Worm (Caenorhabditis elegans) whole organism, L4 larva: ENCODE data around the gene F48F7.6.

Source experiments
- D1046.2 ChIP-seq: fragments of 200-800 bp; sonication (Bioruptor generic); IDR thresholded peaks from 2 replicates; pipeline ENCODE4 v1.3.6; 2022; ENCODE audit warnings: missing genetic modification characterization, missing compliant biosample characterization
- F37D6.2 ChIP-seq: sonication (generic microtip); optimal IDR thresholded peaks from 2 replicates; lab custom pipeline; 2016; ENCODE audit warnings: mild to moderate bottlenecking, missing genetic modification characterization, missing compliant biosample characterization
- F44E2.7 ChIP-seq: fragments of 200-800 bp; sonication (Bioruptor generic); IDR thresholded peaks from 2 replicates; pipeline ENCODE4 v2.1.2; 2022; ENCODE audit warnings: missing genetic modification characterization, missing compliant biosample characterization
- T26A8.4 ChIP-seq: fragments of 200-800 bp; sonication (Bioruptor generic); IDR thresholded peaks from 2 replicates; pipeline ENCODE4 v1.3.6; 2022; ENCODE audit warnings: missing genetic modification characterization, missing compliant biosample characterization
- Y105C5A.15 ChIP-seq: fragments of 200-800 bp; sonication (Bioruptor generic); IDR thresholded peaks from 2 replicates; pipeline ENCODE4 v1.3.6; 2022; ENCODE audit warnings: missing genetic modification characterization, missing compliant biosample characterization
- Y75B8A.6 ChIP-seq: fragments of 200-800 bp; sonication (Bioruptor generic); IDR thresholded peaks from 2 replicates; pipeline ENCODE4 v1.3.6; 2022; ENCODE audit warnings: missing genetic modification reagents, missing genetic modification characterization, missing compliant biosample characterization
- arid-1 ChIP-seq: fragments of 200-800 bp; sonication (Bioruptor generic); conservative IDR thresholded peaks from 2 replicates; pipeline ENCODE4 v1.3.6; 2022; ENCODE audit warnings: missing genetic modification reagents, missing genetic modification characterization, missing compliant biosample characterization
- attf-4 ChIP-seq: sonication (generic microtip); optimal IDR thresholded peaks from 3 replicates; lab custom pipeline; 2017; ENCODE audit warnings: missing biosample characterization, missing genetic modification characterization
- ceh-32 ChIP-seq: sonication (generic microtip); optimal IDR thresholded peaks from 2 replicates; lab custom pipeline; 2016; ENCODE audit warnings: mild to moderate bottlenecking, missing genetic modification characterization, missing compliant biosample characterization; ENCODE audit not compliant: poor library complexity
- ceh-62 ChIP-seq: sonication (generic microtip); optimal IDR thresholded peaks from 2 replicates; lab custom pipeline; 2017; ENCODE audit warnings: missing biosample characterization, missing genetic modification characterization
- ces-1 ChIP-seq: fragments of 150-350 bp; sonication (generic microtip); optimal IDR thresholded peaks from 4 replicates; lab custom pipeline; 2014; ENCODE audit warnings: missing biosample characterization, missing genetic modification reagents, missing genetic modification characterization
- cey-2 ChIP-seq: sonication (generic microtip); optimal IDR thresholded peaks from 3 replicates; lab custom pipeline; 2017; ENCODE audit warnings: missing genetic modification characterization, mild to moderate bottlenecking, missing compliant biosample characterization, antibody characterized with exemption, borderline replicate concordance; ENCODE audit not compliant: insufficient read depth
- daf-12 ChIP-seq: fragments of 150-350 bp; optimal IDR thresholded peaks from 2 replicates; lab custom pipeline; 2014; ENCODE audit warnings: missing biosample characterization, missing genetic modification reagents, missing genetic modification characterization
- daf-16 ChIP-seq, 3 experiments: sonication (generic microtip); optimal IDR thresholded peaks; 2 replicates each; lab custom pipeline; 2016 to 2017; ENCODE audit warnings: missing genetic modification characterization in 3 of 3, missing genetic modification reagents in 3 of 3, mild to moderate bottlenecking in 2 of 3, missing compliant biosample characterization in 2 of 3, missing biosample characterization in 1 of 3, moderate library complexity in 1 of 3
- daf-8 ChIP-seq: fragments of 200-800 bp; sonication (Bioruptor generic); IDR thresholded peaks from 2 replicates; pipeline ENCODE4 v1.3.6; 2022; ENCODE audit warnings: missing genetic modification characterization, missing compliant biosample characterization
- dmd-6 ChIP-seq: fragments of 200-800 bp; sonication (Bioruptor generic); IDR thresholded peaks from 2 replicates; pipeline ENCODE4 v1.3.6; 2022; ENCODE audit warnings: missing genetic modification reagents, missing genetic modification characterization, missing compliant biosample characterization
- dmd-8 ChIP-seq: fragments of 200-800 bp; sonication (Bioruptor generic); IDR thresholded peaks from 2 replicates; pipeline ENCODE4 v1.3.6; 2022; ENCODE audit warnings: missing genetic modification characterization, missing compliant biosample characterization
- dmd-9 ChIP-seq: fragments of 200-800 bp; sonication (Bioruptor generic); IDR thresholded peaks from 2 replicates; pipeline ENCODE4 v1.3.6; 2022; ENCODE audit warnings: missing genetic modification reagents, missing genetic modification characterization, missing compliant biosample characterization
- duxl-1 ChIP-seq: sonication (generic microtip); optimal IDR thresholded peaks from 2 replicates; lab custom pipeline; 2016; ENCODE audit warnings: mild to moderate bottlenecking, missing genetic modification characterization, moderate library complexity, missing compliant biosample characterization; ENCODE audit not compliant: poor library complexity
- dve-1 ChIP-seq: sonication (generic microtip); optimal IDR thresholded peaks from 2 replicates; lab custom pipeline; 2017; ENCODE audit warnings: antibody characterized with exemption, mild to moderate bottlenecking, missing genetic modification characterization, missing compliant biosample characterization; ENCODE audit not compliant: insufficient read depth
- egl-27 ChIP-seq: sonication (generic microtip); optimal IDR thresholded peaks from 3 replicates; lab custom pipeline; 2017; ENCODE audit warnings: missing biosample characterization, missing genetic modification reagents, missing genetic modification characterization
- egl-43 ChIP-seq: fragments of 200-800 bp; sonication (Bioruptor generic); IDR thresholded peaks from 2 replicates; pipeline ENCODE4 v1.3.6; 2022; ENCODE audit warnings: missing genetic modification reagents, missing genetic modification characterization, missing compliant biosample characterization
- fos-1 ChIP-seq: fragments of 150-350 bp; optimal IDR thresholded peaks from 2 replicates; lab custom pipeline; 2014; ENCODE audit warnings: missing biosample characterization, missing genetic modification characterization
- hlh-11 ChIP-seq: fragments of 200-800 bp; sonication (Bioruptor generic); optimal IDR thresholded peaks from 2 replicates; lab custom pipeline; 2018; ENCODE audit warnings: mild to moderate bottlenecking, missing genetic modification characterization, missing compliant biosample characterization
- hmg-1.1 ChIP-seq: fragments of 200-800 bp; sonication (Bioruptor generic); IDR thresholded peaks from 2 replicates; pipeline ENCODE4 v1.3.6; 2022; ENCODE audit warnings: missing genetic modification reagents, missing genetic modification characterization, missing compliant biosample characterization
- lim-7 ChIP-seq: fragments of 200-800 bp; sonication (Bioruptor generic); IDR thresholded peaks from 2 replicates; pipeline ENCODE4 v1.3.6; 2022; ENCODE audit warnings: missing genetic modification characterization, missing compliant biosample characterization
- lin-13 ChIP-seq: fragments of 150-350 bp; optimal IDR thresholded peaks from 2 replicates; lab custom pipeline; 2014; ENCODE audit warnings: missing biosample characterization, missing genetic modification reagents, missing genetic modification characterization
- lin-38 ChIP-seq: fragments of 200-800 bp; sonication (Bioruptor generic); IDR thresholded peaks from 2 replicates; pipeline ENCODE4 v1.3.6; 2022; ENCODE audit warnings: missing genetic modification reagents, missing genetic modification characterization, missing compliant biosample characterization
- lsy-2 ChIP-seq, 2 experiments: fragments of 150-350 bp in 1 of 2; sonication (generic microtip) in 1 of 2; optimal IDR thresholded peaks; 2 replicates each; lab custom pipeline; 2014 to 2017; ENCODE audit warnings: missing biosample characterization in 2 of 2, missing genetic modification characterization in 2 of 2
- madf-9 ChIP-seq: fragments of 200-800 bp; sonication (Bioruptor generic); conservative IDR thresholded peaks from 2 replicates; pipeline ENCODE4 v1.3.6; 2022; ENCODE audit warnings: missing genetic modification reagents, missing genetic modification characterization, missing compliant biosample characterization
- mdl-1 ChIP-seq, 2 experiments: fragments of 150-350 bp in 1 of 2; sonication (generic microtip) in 1 of 2; optimal IDR thresholded peaks; 2 replicates each; lab custom pipeline; 2014 to 2017; ENCODE audit warnings: missing biosample characterization in 2 of 2, missing genetic modification characterization in 2 of 2
- mxl-2 ChIP-seq: fragments of 200-800 bp; sonication (Bioruptor generic); conservative IDR thresholded peaks from 2 replicates; pipeline ENCODE4 v1.3.6; 2022; ENCODE audit warnings: missing genetic modification reagents, missing genetic modification characterization, missing compliant biosample characterization
- nhr-111 ChIP-seq: fragments of 200-800 bp; sonication (Bioruptor generic); optimal IDR thresholded peaks from 2 replicates; lab custom pipeline; 2018; ENCODE audit warnings: mild to moderate bottlenecking, missing genetic modification characterization, missing compliant biosample characterization
- nhr-28 ChIP-seq: fragments of 150-350 bp; optimal IDR thresholded peaks from 2 replicates; lab custom pipeline; 2014; ENCODE audit warnings: missing biosample characterization, missing genetic modification characterization
- nhr-41 ChIP-seq: fragments of 200-800 bp; sonication (Bioruptor generic); IDR thresholded peaks from 2 replicates; pipeline ENCODE4 v1.3.6; 2022; ENCODE audit warnings: missing genetic modification reagents, missing genetic modification characterization, missing compliant biosample characterization
- nhr-77 ChIP-seq: fragments of 150-350 bp; optimal IDR thresholded peaks from 2 replicates; lab custom pipeline; 2014; ENCODE audit warnings: missing biosample characterization, missing genetic modification characterization
- php-3 ChIP-seq: fragments of 200-800 bp; sonication (Bioruptor generic); IDR thresholded peaks from 2 replicates; pipeline ENCODE4 v1.3.6; 2022; ENCODE audit warnings: missing genetic modification reagents, missing genetic modification characterization, missing compliant biosample characterization
- pqm-1 ChIP-seq: sonication (generic microtip); optimal IDR thresholded peaks from 2 replicates; lab custom pipeline; 2017; ENCODE audit warnings: missing biosample characterization, missing genetic modification characterization
- set-16 ChIP-seq: fragments of 200-800 bp; sonication (Bioruptor generic); IDR thresholded peaks from 2 replicates; pipeline ENCODE4 v1.3.6; 2022; ENCODE audit warnings: missing genetic modification reagents, missing genetic modification characterization, missing compliant biosample characterization
- snpc-4 ChIP-seq: fragments of 150-350 bp; optimal IDR thresholded peaks from 2 replicates; lab custom pipeline; 2014; ENCODE audit warnings: missing biosample characterization, missing genetic modification characterization
- tag-97 ChIP-seq: fragments of 200-800 bp; sonication (Bioruptor generic); IDR thresholded peaks from 2 replicates; pipeline ENCODE4 v1.3.6; 2022; ENCODE audit warnings: missing genetic modification characterization, missing compliant biosample characterization
- zfp-2 ChIP-seq: sonication (generic microtip); optimal IDR thresholded peaks from 2 replicates; lab custom pipeline; 2016; ENCODE audit warnings: mild to moderate bottlenecking, missing genetic modification characterization, missing compliant biosample characterization
- zfp-3 ChIP-seq: fragments of 200-800 bp; sonication (Bioruptor generic); conservative IDR thresholded peaks from 2 replicates; pipeline ENCODE4 v1.3.6; 2022; ENCODE audit warnings: missing genetic modification reagents, missing genetic modification characterization, missing compliant biosample characterization
- zip-11 ChIP-seq: fragments of 200-800 bp; sonication (Bioruptor generic); IDR thresholded peaks from 2 replicates; pipeline ENCODE4 v1.3.6; 2022; ENCODE audit warnings: missing genetic modification characterization, missing compliant biosample characterization
- zip-2 ChIP-seq: fragments of 150-350 bp; optimal IDR thresholded peaks from 2 replicates; lab custom pipeline; 2014; ENCODE audit warnings: missing biosample characterization, missing genetic modification characterization

F48F7.6 gene

ce11 chrX:14003538-14003937, 25.9 kb downstream of the F48F7.6 start:
- TF ChIP-seq lin-38 (GFP tag; lab: Robert Waterston, UW) (0 out of 2 replicates have a peak, but pooled peaks have one; percentile 18), F37D6.2 (tag; lab: Kevin White, UChicago) (no peak), lsy-2 (tag; optimal IDR thresholded peaks at IDR 0.05; lab: Kevin White, UChicago) (no peak), duxl-1 (no peak), daf-12 (tag; lab: Kevin White, UChicago) (no peak), zip-2 (tag; lab: Kevin White, UChicago) (no peak), madf-9 (GFP tag; lab: Robert Waterston, UW) (no peak), dmd-8 (GFP tag; lab: Robert Waterston, UW) (no peak), T26A8.4 (GFP tag; lab: Robert Waterston, UW) (no peak), daf-16 (GFP tag; optimal IDR thresholded peaks at IDR 0.05; lab: Kevin White, UChicago) (no peak), daf-16 (tag; optimal IDR thresholded peaks at IDR 0.05; lab: Kevin White, UChicago) (peak; percentile 62), nhr-77 (tag; lab: Kevin White, UChicago) (no peak), dmd-6 (peak; percentile 70), ceh-32 (tag; lab: Kevin White, UChicago) (no peak), mdl-1 (tag; optimal IDR thresholded peaks at IDR 0.05; lab: Kevin White, UChicago) (no peak), D1046.2 (GFP tag; lab: Robert Waterston, UW) (no peak), Y105C5A.15 (GFP tag; lab: Robert Waterston, UW) (no peak), nhr-41 (no peak), php-3 (no peak), cey-2 (tag; lab: Kevin White, UChicago) (no peak), lim-7 (GFP tag; lab: Robert Waterston, UW) (no peak), mxl-2 (GFP tag; lab: Robert Waterston, UW) (no peak), snpc-4 (tag; lab: Kevin White, UChicago) (no peak), lin-13 (GFP tag; lab: Kevin White, UChicago) (no peak), nhr-28 (peak; percentile 80), daf-8 (GFP tag; lab: Robert Waterston, UW) (no peak), arid-1 (no peak), pqm-1 (tag; lab: Kevin White, UChicago) (peak; percentile 24), fos-1 (tag; lab: Kevin White, UChicago) (no peak), Y75B8A.6 (GFP tag; lab: Robert Waterston, UW) (no peak), zfp-3 (GFP tag; lab: Robert Waterston, UW) (0 out of 2 replicates have a peak, but pooled peaks have one; percentile 8), ceh-62 (tag; lab: Kevin White, UChicago) (no peak), zip-11 (no peak), set-16 (no peak), ces-1 (no peak), dve-1 (tag; lab: Kevin White, UChicago) (peak; percentile 5), egl-27 (tag; lab: Kevin White, UChicago) (no peak), egl-43 (GFP tag; lab: Robert Waterston, UW) (no peak), hmg-1.1 (no peak), nhr-111 (GFP tag; lab: Kevin White, UChicago) (no peak), tag-97 (GFP tag; lab: Robert Waterston, UW) (no peak), hlh-11 (peak; percentile 41), attf-4 (no peak)

- TF ChIP-seq D1046.2 (GFP tag; lab: Robert Waterston, UW) = 0 out of 2 replicates have a peak, but pooled peaks have one; percentile 40
- TF ChIP-seq set-16 = peak; percentile 43
- no peak for TF ChIP-seq cey-2 (tag; lab: Kevin White, UChicago)
- TF ChIP-seq nhr-77 (tag; lab: Kevin White, UChicago) = no peak
- no peak for TF ChIP-seq zfp-2 (tag; lab: Kevin White, UChicago)
- no peak for TF ChIP-seq F44E2.7 (GFP tag; lab: Robert Waterston, UW)
- TF ChIP-seq dmd-9 (GFP tag; lab: Robert Waterston, UW) = 0 out of 2 replicates have a peak, but pooled peaks have one; percentile 35
- TF ChIP-seq, all 104 proteins: peak for 3
Measured at ce11 chrX:14008130-14008529, 30.5 kb downstream of the F48F7.6 start.
